Worm (Caenorhabditis elegans): Measurements from ENCODE around the gene str-5.

The str-5 gene

DNA sequence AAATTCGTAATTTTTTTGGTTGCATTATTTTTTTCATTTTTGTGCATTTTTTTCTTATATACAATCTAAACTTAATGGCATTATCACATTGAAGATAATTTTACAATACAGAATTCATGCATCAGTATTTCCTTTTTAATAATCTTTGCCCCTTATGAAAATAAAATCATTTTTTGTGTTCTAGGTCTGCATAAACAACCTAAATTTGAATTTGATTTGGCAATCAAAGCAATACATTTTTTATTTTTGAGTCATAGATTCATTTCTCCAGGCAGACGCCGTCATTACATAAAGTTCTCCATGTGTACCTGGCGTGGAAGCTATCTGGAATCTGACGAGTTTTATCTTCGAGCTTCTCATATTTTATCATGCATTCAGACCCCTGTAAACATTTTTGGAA is 31.2 kb upstream of the str-5 start, which contains the start of gene srh-140:
Gene srh-140 (plus strand): TSS at position 301 of the 400 bp plus-strand sequence.
- TF ChIP-seq ZK546.5 (tag; optimal IDR thresholded peaks at IDR 0.05) (no peak), nhr-76 (tag; optimal IDR thresholded peaks at IDR 0.05) (no peak), ztf-4 (tag; optimal IDR thresholded peaks at IDR 0.05) (no peak), nhr-11 (tag; optimal IDR thresholded peaks at IDR 0.05) (no peak), daf-12 (tag; optimal IDR thresholded peaks at IDR 0.05) (no peak), sea-2 (GFP tag; optimal IDR thresholded peaks at IDR 0.05) (no peak), nhr-43 (tag; optimal IDR thresholded peaks at IDR 0.05; ENCODE audit: poor library complexity, severe bottlenecking) (no peak), egl-27 (tag; optimal IDR thresholded peaks at IDR 0.05) (no peak)

DNA sequence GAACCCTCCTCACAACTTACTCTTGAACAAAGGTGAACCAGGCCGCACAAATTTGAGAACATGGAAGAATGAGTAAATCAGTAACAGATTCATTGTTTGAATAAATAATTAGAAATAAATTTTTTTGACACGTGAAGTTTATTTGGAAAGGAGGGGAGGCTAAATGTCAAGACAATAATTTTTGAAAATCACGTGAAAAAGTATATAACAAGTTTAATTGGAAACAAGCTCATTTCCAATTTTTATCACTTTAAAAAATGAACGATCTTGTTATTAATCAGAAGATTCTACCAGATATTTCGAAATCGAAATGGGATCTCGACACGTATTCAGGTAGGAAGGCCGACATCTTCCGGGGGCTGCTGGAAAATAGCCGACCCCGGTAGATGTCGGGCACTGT is 26.4 kb upstream of the str-5 start, which contains the start of the genes irld-57 and sfxn-1.3:
Gene irld-57 (minus strand): TSS at position 101 of the 400 bp plus-strand sequence.
Gene sfxn-1.3 (plus strand): TSS at position 232 of the 400 bp plus-strand sequence.
- TF ChIP-seq unc-62 (GFP tag; optimal IDR thresholded peaks at IDR 0.05) (no peak), nhr-12 (tag; optimal IDR thresholded peaks at IDR 0.05) (no peak), nhr-76 (tag; optimal IDR thresholded peaks at IDR 0.05) (no peak), pha-4 (tag; optimal IDR thresholded peaks at IDR 0.05) (no peak), aly-2 (tag; optimal IDR thresholded peaks at IDR 0.05) (no peak), egl-27 (tag; optimal IDR thresholded peaks at IDR 0.05) (no peak), nhr-23 (tag; optimal IDR thresholded peaks at IDR 0.05) (no peak), fos-1 (tag; optimal IDR thresholded peaks at IDR 0.05) (no peak), ZK546.5 (tag; optimal IDR thresholded peaks at IDR 0.05) (no peak), R02D3.7 (tag; optimal IDR thresholded peaks at IDR 0.05) (no peak), snpc-4 (tag; optimal IDR thresholded peaks at IDR 0.05) (no peak)

DNA sequence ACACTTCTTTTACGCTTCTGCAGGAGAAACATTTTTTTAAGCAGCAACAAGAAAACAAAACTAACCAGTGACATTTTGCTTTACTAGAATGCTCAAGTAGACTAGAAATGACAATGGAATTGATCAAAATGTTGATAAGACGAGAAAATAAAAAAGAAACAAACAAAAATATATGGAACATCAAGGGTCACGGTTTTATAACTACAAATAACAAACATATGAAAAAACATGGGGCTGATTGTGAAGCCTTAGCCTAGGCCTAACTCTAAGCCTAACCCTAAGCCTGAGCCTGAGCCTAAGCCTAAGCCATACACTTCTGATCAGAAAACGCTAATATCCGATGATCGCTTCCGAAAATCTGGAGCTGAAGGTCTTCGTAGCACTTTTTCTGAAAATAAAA is 22.6 kb upstream of the str-5 start, which contains the start of gene Y6E2A.10:
Gene Y6E2A.10 (minus strand): TSS at position 101 of the 400 bp plus-strand sequence.
- no peak for TF ChIP-seq tbx-2 (tag; optimal IDR thresholded peaks at IDR 0.05)
- no peak for TF ChIP-seq lin-15B (tag; optimal IDR thresholded peaks at IDR 0.05)
- no peak for TF ChIP-seq fkh-2 (tag; optimal IDR thresholded peaks at IDR 0.05)
- no peak for TF ChIP-seq lin-39 (tag; optimal IDR thresholded peaks at IDR 0.05)
- TF ChIP-seq nhr-237 (tag; optimal IDR thresholded peaks at IDR 0.05), result no peak
- TF ChIP-seq egl-5 (tag; optimal IDR thresholded peaks at IDR 0.05), result no peak
- TF ChIP-seq mdl-1 (tag; optimal IDR thresholded peaks at IDR 0.05), result no peak
- TF ChIP-seq lsy-12 (tag; optimal IDR thresholded peaks at IDR 0.05), result no peak
- no peak for TF ChIP-seq daf-12 (tag; optimal IDR thresholded peaks at IDR 0.05)
- no peak for TF ChIP-seq nhr-76 (tag; optimal IDR thresholded peaks at IDR 0.05)

DNA sequence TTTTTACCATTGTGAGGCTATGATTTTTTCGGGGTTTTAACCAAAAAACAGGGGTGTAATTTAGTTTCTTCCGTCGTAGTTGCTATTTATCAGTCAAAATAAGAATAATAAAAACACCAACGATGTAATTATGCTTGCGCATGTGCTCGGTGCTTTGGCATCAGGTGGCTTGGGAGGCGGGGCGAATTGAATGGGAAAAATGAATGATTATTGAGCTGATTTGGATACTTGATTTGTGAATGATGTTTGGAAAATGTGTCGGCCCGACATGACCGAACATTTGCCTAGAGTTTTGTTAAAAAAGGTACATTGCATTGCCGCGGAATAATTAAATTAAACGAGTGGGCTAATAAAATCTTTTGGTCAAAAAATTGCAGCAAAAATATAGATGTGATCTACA is 20.8 kb upstream of the str-5 start, which contains the start of gene str-38:
Gene str-38 (minus strand): TSS at position 101 of the 400 bp plus-strand sequence.
- TF ChIP-seq skn-1 (tag; optimal IDR thresholded peaks at IDR 0.05) (no peak), nhr-28 (tag; optimal IDR thresholded peaks at IDR 0.05) (no peak), lin-39 (tag; optimal IDR thresholded peaks at IDR 0.05) (no peak), ztf-4 (tag; optimal IDR thresholded peaks at IDR 0.05) (no peak), pha-4 (tag; optimal IDR thresholded peaks at IDR 0.05) (no peak), mml-1 (tag; optimal IDR thresholded peaks at IDR 0.05) (no peak), nfya-1 (tag; optimal IDR thresholded peaks at IDR 0.05; ENCODE audit: insufficient read depth) (no peak), mdl-1 (tag; optimal IDR thresholded peaks at IDR 0.05) (no peak), zag-1 (tag; optimal IDR thresholded peaks at IDR 0.05) (no peak), ceh-82 (tag; optimal IDR thresholded peaks at IDR 0.05) (no peak), aly-2 (tag; optimal IDR thresholded peaks at IDR 0.05) (no peak)

DNA sequence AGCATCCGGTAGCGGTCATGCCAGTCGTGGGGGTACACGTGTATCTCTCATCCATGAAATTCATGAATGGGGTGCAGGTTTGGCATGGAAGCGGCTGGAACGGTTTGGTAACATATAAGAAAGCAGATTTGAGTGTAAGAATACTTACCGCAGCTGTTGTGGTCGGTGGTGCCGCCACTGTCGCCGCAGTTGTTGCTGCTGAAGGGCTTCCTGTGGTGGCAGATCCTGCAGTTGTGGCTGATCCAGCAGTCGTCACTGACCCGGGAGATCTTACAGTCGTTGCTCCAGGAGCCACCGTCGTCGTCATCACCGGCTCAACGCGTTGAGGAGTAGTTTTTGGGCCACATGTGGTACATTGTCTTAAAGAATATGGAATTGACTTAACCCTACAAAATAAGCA is 20.0 kb upstream of the str-5 start:
- TF ChIP-seq ceh-28 (tag; optimal IDR thresholded peaks at IDR 0.05) (no peak), zag-1 (tag; optimal IDR thresholded peaks at IDR 0.05) (no peak)

DNA sequence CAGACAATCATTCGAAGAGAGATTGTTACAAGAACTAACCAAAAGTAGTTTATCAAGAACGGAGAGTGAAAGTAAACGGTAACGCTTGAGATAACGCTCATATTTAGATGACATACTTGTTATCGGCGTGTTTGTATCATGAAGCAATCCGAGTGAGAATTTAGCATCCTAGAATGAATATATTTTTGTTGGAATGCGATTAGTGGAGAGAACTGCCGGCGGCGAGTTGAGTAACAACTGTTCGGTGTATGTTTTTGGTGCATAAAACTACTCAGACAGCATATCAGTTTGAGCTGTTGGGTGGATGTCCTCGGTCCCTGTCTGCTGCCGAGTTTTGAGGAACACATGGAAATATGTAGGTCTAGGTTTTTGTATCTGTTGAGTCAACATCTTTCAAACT is 19.5 kb upstream of the str-5 start, which contains the start of gene T23D5.3:
Gene T23D5.3 (minus strand): TSS at position 101 of the 400 bp plus-strand sequence.
- no peak for TF ChIP-seq ztf-11 (tag; optimal IDR thresholded peaks at IDR 0.05)
- no peak for TF ChIP-seq R02D3.7 (tag; optimal IDR thresholded peaks at IDR 0.05)
- no peak for TF ChIP-seq ceh-9 (tag; optimal IDR thresholded peaks at IDR 0.05)
- TF ChIP-seq lin-39 (tag; optimal IDR thresholded peaks at IDR 0.05), result no peak
- no peak for TF ChIP-seq ama-1 (optimal IDR thresholded peaks at IDR 0.05)

Measured in whole organism, L3 larva.